Worm (Caenorhabditis elegans): ENCODE measurements around the gene col-41.

DNA sequence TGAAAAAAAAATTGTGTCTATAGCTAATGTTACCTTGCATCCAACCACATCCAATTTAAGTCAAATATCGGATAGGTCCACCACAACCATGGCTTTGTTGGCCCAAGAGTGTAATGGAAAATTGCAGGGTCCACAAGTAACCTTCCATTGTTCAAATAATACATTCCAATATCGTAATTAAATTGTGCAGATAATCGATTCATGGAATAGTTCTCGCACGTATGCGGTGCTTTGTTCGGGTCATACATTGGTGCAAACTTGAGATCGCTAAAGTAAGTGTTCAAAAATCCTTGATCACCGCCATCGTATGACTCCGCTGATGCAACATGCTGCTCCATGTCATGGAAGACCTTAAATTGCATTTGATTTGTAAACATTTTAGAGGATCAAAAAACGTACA lies 13.2 kb downstream of the col-41 start:
- TF ChIP-seq ceh-82 (tag; optimal IDR thresholded peaks at IDR 0.05) = no peak
- TF ChIP-seq lin-13 (GFP tag; optimal IDR thresholded peaks at IDR 0.05) = no peak
- no peak for TF ChIP-seq ceh-16 (tag; optimal IDR thresholded peaks at IDR 0.05)
- TF ChIP-seq ama-1 (optimal IDR thresholded peaks at IDR 0.05) = no peak
- TF ChIP-seq nhr-237 (tag; optimal IDR thresholded peaks at IDR 0.05) = no peak
- no peak for TF ChIP-seq zag-1 (tag; optimal IDR thresholded peaks at IDR 0.05)
- no peak for TF ChIP-seq skn-1 (tag; optimal IDR thresholded peaks at IDR 0.05)

Measured in whole organism, L2 larva.